Fruit fly (Drosophila melanogaster) whole organism, prepupa: Measurements from ENCODE around the gene CG3528.
A peak's percentile ranks its signal among the peaks of the same experiment; 100 is the strongest.

Source experiments
- Blimp-1 ChIP-seq: fragments of 200-800 bp; sonication (Bioruptor generic); optimal IDR thresholded peaks from 3 replicates; lab custom pipeline; 2017; ENCODE audit warnings: missing biosample characterization, missing genetic modification characterization, mild to moderate bottlenecking, moderate library complexity, missing genetic modification reagents
- CG10631 ChIP-seq: fragments of 200-800 bp; sonication (Bioruptor generic); optimal IDR thresholded peaks from 2 replicates; lab custom pipeline; 2016; ENCODE audit warnings: missing biosample characterization, missing genetic modification characterization
- CG10669 ChIP-seq: fragments of 200-800 bp; sonication (Bioruptor generic); optimal IDR thresholded peaks from 3 replicates; lab custom pipeline; 2018; ENCODE audit warnings: missing biosample characterization, mild to moderate bottlenecking, missing genetic modification characterization, moderate library complexity
- CG11294 ChIP-seq: fragments of 200-800 bp; sonication (Bioruptor generic); IDR thresholded peaks from 2 replicates; pipeline ENCODE4 v1.3.6; 2022; ENCODE audit warnings: missing biosample characterization, missing genetic modification characterization
- CG11762 ChIP-seq: fragments of 200-800 bp; sonication (Bioruptor generic); optimal IDR thresholded peaks from 3 replicates; lab custom pipeline; 2016; ENCODE audit warnings: missing biosample characterization, missing genetic modification characterization; ENCODE audit not compliant: insufficient read depth
- CG15336 ChIP-seq: fragments of 200-800 bp; sonication (Bioruptor generic); IDR thresholded peaks from 2 replicates; pipeline ENCODE4 v1.3.6; 2022; ENCODE audit warnings: missing biosample characterization, missing genetic modification characterization
- CG1621 ChIP-seq: fragments of 200-800 bp; sonication (Bioruptor generic); optimal IDR thresholded peaks from 3 replicates; lab custom pipeline; 2018; ENCODE audit warnings: missing biosample characterization, mild to moderate bottlenecking, missing genetic modification characterization
- CG16779 ChIP-seq: fragments of 200-800 bp; sonication (Bioruptor generic); optimal IDR thresholded peaks from 3 replicates; lab custom pipeline; 2017; ENCODE audit warnings: missing biosample characterization, mild to moderate bottlenecking, missing genetic modification characterization
- CG3032 ChIP-seq: fragments of 200-800 bp; optimal IDR thresholded peaks from 2 replicates; lab custom pipeline; 2019; ENCODE audit warnings: missing biosample characterization, mild to moderate bottlenecking, missing genetic modification characterization, moderate library complexity
- CG31627 ChIP-seq: fragments of 200-800 bp; sonication (Bioruptor generic); optimal IDR thresholded peaks from 3 replicates; lab custom pipeline; 2016; ENCODE audit warnings: missing biosample characterization, missing genetic modification characterization
- CG32006 ChIP-seq: fragments of 200-800 bp; sonication (Bioruptor generic); optimal IDR thresholded peaks from 3 replicates; lab custom pipeline; 2017; ENCODE audit warnings: missing biosample characterization, mild to moderate bottlenecking, missing genetic modification characterization
- CG34406 ChIP-seq: fragments of 200-800 bp; sonication (Bioruptor generic); optimal IDR thresholded peaks from 3 replicates; lab custom pipeline; 2016; ENCODE audit warnings: missing biosample characterization, missing genetic modification characterization
- CG3919 ChIP-seq: fragments of 200-800 bp; sonication (Bioruptor generic); optimal IDR thresholded peaks from 3 replicates; lab custom pipeline; 2016; ENCODE audit warnings: missing biosample characterization, missing genetic modification characterization
- CG4318 ChIP-seq: fragments of 200-800 bp; sonication (Bioruptor generic); optimal IDR thresholded peaks from 3 replicates; lab custom pipeline; 2017; ENCODE audit warnings: missing biosample characterization, mild to moderate bottlenecking, missing genetic modification characterization
- CG6163 ChIP-seq: fragments of 200-800 bp; sonication (Bioruptor generic); IDR thresholded peaks from 3 replicates; pipeline ENCODE4 v1.3.6; 2022; ENCODE audit warnings: missing biosample characterization, missing genetic modification characterization
- CG6792 ChIP-seq: fragments of 200-800 bp; sonication (Bioruptor generic); optimal IDR thresholded peaks from 3 replicates; lab custom pipeline; 2016; ENCODE audit warnings: missing biosample characterization, missing genetic modification characterization
- CG6808 ChIP-seq: fragments of 200-800 bp; sonication (Bioruptor generic); optimal IDR thresholded peaks from 3 replicates; lab custom pipeline; 2017; ENCODE audit warnings: missing biosample characterization, missing genetic modification characterization, mild to moderate bottlenecking, moderate library complexity, missing genetic modification reagents
- CG6854 ChIP-seq: fragments of 200-800 bp; sonication (Bioruptor generic); optimal IDR thresholded peaks from 2 replicates; lab custom pipeline; 2017; ENCODE audit warnings: missing biosample characterization, mild to moderate bottlenecking, missing genetic modification characterization
- CG7368 ChIP-seq: fragments of 200-800 bp; sonication (Bioruptor generic); optimal IDR thresholded peaks from 3 replicates; lab custom pipeline; 2016; ENCODE audit warnings: missing biosample characterization, missing genetic modification characterization
- CG8119 ChIP-seq: fragments of 200-800 bp; sonication (Bioruptor generic); IDR thresholded peaks from 3 replicates; pipeline ENCODE4 v1.3.6; 2022; ENCODE audit warnings: missing biosample characterization, missing genetic modification characterization
- CG8319 ChIP-seq: fragments of 200-800 bp; sonication (Bioruptor generic); optimal IDR thresholded peaks from 3 replicates; lab custom pipeline; 2016; ENCODE audit warnings: missing biosample characterization, missing genetic modification characterization
- CG9139 ChIP-seq: fragments of 200-800 bp; sonication (Bioruptor generic); optimal IDR thresholded peaks from 3 replicates; lab custom pipeline; 2017; ENCODE audit warnings: missing biosample characterization, mild to moderate bottlenecking, missing genetic modification characterization
- Eip75B ChIP-seq: fragments of 200-800 bp; sonication (Bioruptor generic); optimal IDR thresholded peaks from 3 replicates; lab custom pipeline; 2016; ENCODE audit warnings: missing biosample characterization, missing genetic modification characterization
- Eip78C ChIP-seq: fragments of 200-800 bp; sonication (Bioruptor generic); peaks from one replicate; lab custom pipeline; 2016; ENCODE audit warnings: missing biosample characterization, missing genetic modification characterization
- Eip93F ChIP-seq: fragments of 200-800 bp; sonication (Bioruptor generic); optimal IDR thresholded peaks from 2 replicates; lab custom pipeline; 2016; ENCODE audit warnings: missing biosample characterization, mild to moderate bottlenecking, missing genetic modification characterization
- Ets96B ChIP-seq: fragments of 200-800 bp; optimal IDR thresholded peaks from 2 replicates; lab custom pipeline; 2019; ENCODE audit warnings: missing biosample characterization, mild to moderate bottlenecking, missing genetic modification characterization, moderate library complexity
- Gug ChIP-seq: fragments of 200-800 bp; sonication (Bioruptor generic); IDR thresholded peaks from 2 replicates; pipeline ENCODE4 v1.3.6; 2022; ENCODE audit warnings: missing biosample characterization, missing genetic modification characterization
- Hr38 ChIP-seq: sonication (Bioruptor generic); optimal IDR thresholded peaks from 2 replicates; lab custom pipeline; 2016; ENCODE audit warnings: missing biosample characterization, missing genetic modification characterization
- Met ChIP-seq: fragments of 200-800 bp; sonication (Bioruptor generic); optimal IDR thresholded peaks from 3 replicates; lab custom pipeline; 2016; ENCODE audit warnings: missing biosample characterization, missing genetic modification characterization
- Sox102F ChIP-seq: fragments of 200-800 bp; sonication (Bioruptor generic); optimal IDR thresholded peaks from 2 replicates; lab custom pipeline; 2016; ENCODE audit warnings: missing biosample characterization, mild to moderate bottlenecking, missing genetic modification characterization
- Sox14 ChIP-seq: fragments of 200-800 bp; sonication (Bioruptor generic); optimal IDR thresholded peaks from 3 replicates; lab custom pipeline; 2016; ENCODE audit warnings: missing biosample characterization, missing genetic modification characterization
- Sox15 ChIP-seq: fragments of 200-800 bp; sonication (Bioruptor generic); optimal IDR thresholded peaks from 3 replicates; lab custom pipeline; 2016; ENCODE audit warnings: missing biosample characterization, missing genetic modification characterization
- achi ChIP-seq: fragments of 200-800 bp; sonication (Bioruptor generic); optimal IDR thresholded peaks from 3 replicates; lab custom pipeline; 2016; ENCODE audit warnings: missing biosample characterization, missing genetic modification characterization
- acj6 ChIP-seq: fragments of 200-800 bp; sonication (Bioruptor generic); optimal IDR thresholded peaks from 3 replicates; lab custom pipeline; 2016; ENCODE audit warnings: missing biosample characterization, missing genetic modification characterization
- dac ChIP-seq: fragments of 200-800 bp; sonication (Bioruptor generic); optimal IDR thresholded peaks from 2 replicates; lab custom pipeline; 2017; ENCODE audit warnings: missing biosample characterization, mild to moderate bottlenecking, missing genetic modification characterization
- eg ChIP-seq: fragments of 200-800 bp; sonication (Bioruptor generic); IDR thresholded peaks from 3 replicates; pipeline ENCODE4 v1.3.6; 2022; ENCODE audit warnings: missing biosample characterization, missing genetic modification characterization
- fd59A ChIP-seq: fragments of 200-800 bp; sonication (Bioruptor generic); optimal IDR thresholded peaks from 2 replicates; lab custom pipeline; 2017; ENCODE audit warnings: missing biosample characterization, mild to moderate bottlenecking, missing genetic modification characterization, missing genetic modification reagents
- fd85E ChIP-seq: fragments of 200-800 bp; sonication (Bioruptor generic); optimal IDR thresholded peaks from 3 replicates; lab custom pipeline; 2016; ENCODE audit warnings: missing biosample characterization, missing genetic modification characterization
- fkh ChIP-seq: fragments of 200-800 bp; sonication (Bioruptor generic); optimal IDR thresholded peaks from 3 replicates; lab custom pipeline; 2017; ENCODE audit warnings: missing biosample characterization, mild to moderate bottlenecking, missing genetic modification characterization, moderate library complexity
- lz ChIP-seq: fragments of 200-800 bp; sonication (Bioruptor generic); optimal IDR thresholded peaks from 3 replicates; lab custom pipeline; 2016; ENCODE audit warnings: missing biosample characterization, missing genetic modification characterization
- spab ChIP-seq: fragments of 200-800 bp; sonication (Bioruptor generic); optimal IDR thresholded peaks from 2 replicates; lab custom pipeline; 2017; ENCODE audit warnings: missing biosample characterization, mild to moderate bottlenecking, missing genetic modification characterization, missing genetic modification reagents
- ss ChIP-seq, 2 experiments: fragments of 200-800 bp; sonication (Bioruptor generic); optimal IDR thresholded peaks; 2 replicates in 1 of 2; 3 replicates in 1 of 2; lab custom pipeline; 2017 to 2018; ENCODE audit warnings: mild to moderate bottlenecking in 2 of 2, missing biosample characterization in 2 of 2, missing genetic modification characterization in 2 of 2, moderate library complexity in 1 of 2
- svp ChIP-seq: fragments of 200-800 bp; sonication (Bioruptor generic); peaks from one replicate; lab custom pipeline; 2016; ENCODE audit warnings: missing biosample characterization, missing genetic modification characterization
- topi ChIP-seq: fragments of 200-800 bp; sonication (Bioruptor generic); optimal IDR thresholded peaks from 3 replicates; lab custom pipeline; 2016; ENCODE audit warnings: missing biosample characterization, missing genetic modification characterization
- vri ChIP-seq: fragments of 200-800 bp; sonication (Bioruptor generic); optimal IDR thresholded peaks from 3 replicates; lab custom pipeline; 2016; ENCODE audit warnings: missing biosample characterization, mild to moderate bottlenecking, missing genetic modification characterization

Gene CG3528

dm6 chr2L:2492692-2493626 lies 24.9 kb downstream of the CG3528 start, which contains the start of gene oaf (continued):
- no peak for TF ChIP-seq CG16779
- TF ChIP-seq fd85E = no peak
- TF ChIP-seq CG10631 (GFP tag; lab: Kevin White, UChicago) = peak; percentile 58
- TF ChIP-seq eg (GFP tag; lab: Robert Waterston, UW) = peak; percentile 51
- peak; percentile 18 for TF ChIP-seq CG32006 (GFP tag; lab: Kevin White, UChicago)
- TF ChIP-seq fd59A = no peak
- no peak for TF ChIP-seq CG10669 (GFP tag; lab: Kevin White, UChicago)
- TF ChIP-seq CG6163 (GFP tag; lab: Robert Waterston, UW) = peak; percentile 50; the same call in 1 of the 3 replicates
- no peak for TF ChIP-seq CG6808
- peak; percentile 83 for TF ChIP-seq Eip78C (GFP tag; lab: Kevin White, UChicago)
- TF ChIP-seq CG11294 (GFP tag; lab: Robert Waterston, UW) = no peak; the same call in 1 of the 2 replicates
- peak; percentile 9 for TF ChIP-seq achi
- no peak for TF ChIP-seq ss (GFP tag; optimal IDR thresholded peaks at IDR 0.05; lab: Kevin White, UChicago)
- TF ChIP-seq CG34406 = peak; percentile 7
- TF ChIP-seq dac (GFP tag; lab: Kevin White, UChicago) = peak; percentile 48
- peak; percentile 57 for TF ChIP-seq lz (GFP tag; lab: Kevin White, UChicago)

- TF ChIP-seq CG9139 (no peak), Hr38 (GFP tag; lab: Kevin White, UChicago) (no peak), CG15336 (GFP tag; lab: Robert Waterston, UW) (no peak), Eip75B (GFP tag; lab: Kevin White, UChicago) (no peak), Ets96B (tag; lab: Kevin White, UChicago) (no peak), lz (GFP tag; lab: Kevin White, UChicago) (no peak), topi (GFP tag; lab: Kevin White, UChicago) (no peak), Gug (GFP tag; lab: Robert Waterston, UW) (no peak), Blimp-1 (GFP tag; lab: Kevin White, UChicago) (no peak), CG3919 (no peak), CG11294 (GFP tag; lab: Robert Waterston, UW) (no peak), ss (GFP tag; optimal IDR thresholded peaks at IDR 0.05; lab: Kevin White, UChicago) (no peak), Eip93F (no peak), CG10631 (GFP tag; lab: Kevin White, UChicago) (no peak), CG31627 (GFP tag; lab: Kevin White, UChicago) (no peak), CG7368 (no peak), fkh (GFP tag; lab: Kevin White, UChicago) (no peak), CG11762 (no peak), CG6163 (GFP tag; lab: Robert Waterston, UW) (no peak), CG8319 (GFP tag; lab: Kevin White, UChicago) (no peak)
Observed at dm6 chr2L:2492571-2492691, 25.4 kb downstream of the CG3528 start, which contains the start of gene Slh. TSS of gene Slh (minus strand) at chr2L:2492671.

- TF ChIP-seq CG3032 (tag; lab: Kevin White, UChicago) (peak; percentile 85), Sox102F (GFP tag; lab: Kevin White, UChicago) (peak; percentile 83), spab (GFP tag; lab: Kevin White, UChicago) (peak; percentile 80), Met (peak; percentile 85), CG16779 (peak; percentile 62), CG8119 (GFP tag; lab: Robert Waterston, UW) (peak; percentile 75), CG6854 (GFP tag; lab: Kevin White, UChicago) (peak; percentile 41), CG7368 (peak; percentile 70), acj6 (GFP tag; lab: Kevin White, UChicago) (peak; percentile 83), dac (GFP tag; lab: Kevin White, UChicago) (peak; percentile 15), CG15336 (GFP tag; lab: Robert Waterston, UW) (peak; percentile 75), ss (GFP tag; optimal IDR thresholded peaks at IDR 0.05; lab: Kevin White, UChicago) (peak in 1 of 2 experiments; percentile 73), Eip93F (peak; percentile 46), CG11762 (peak; percentile 63), Sox15 (GFP tag; lab: Kevin White, UChicago) (peak; percentile 43), topi (GFP tag; lab: Kevin White, UChicago) (peak; percentile 85), Sox14 (GFP tag; lab: Kevin White, UChicago) (peak; percentile 87), svp (GFP tag; lab: Kevin White, UChicago) (peak; percentile 93), CG4318 (GFP tag; lab: Kevin White, UChicago) (peak; percentile 64), CG1621 (tag; lab: Kevin White, UChicago) (peak; percentile 72), vri (GFP tag; lab: Kevin White, UChicago) (peak; percentile 83), CG11294 (GFP tag; lab: Robert Waterston, UW) (0 out of 2 replicates have a peak, but pooled peaks have one; percentile 19), CG6792 (GFP tag; lab: Kevin White, UChicago) (peak; percentile 80), Gug (GFP tag; lab: Robert Waterston, UW) (peak; percentile 47), fd85E (peak; percentile 9), lz (GFP tag; lab: Kevin White, UChicago) (peak; percentile 84)
Observed at dm6 chr2L:2486851-2487250, 31.0 kb downstream of the CG3528 start.
